Fruit fly (Drosophila melanogaster) whole organism, prepupa: ENCODE measurements around the gene CG8492.

Source experiments
- Blimp-1 ChIP-seq: fragments of 200-800 bp; sonication (Bioruptor generic); optimal IDR thresholded peaks from 3 replicates; lab custom pipeline; 2017; ENCODE audit warnings: missing biosample characterization, missing genetic modification characterization, mild to moderate bottlenecking, moderate library complexity, missing genetic modification reagents
- CG11762 ChIP-seq: fragments of 200-800 bp; sonication (Bioruptor generic); optimal IDR thresholded peaks from 3 replicates; lab custom pipeline; 2016; ENCODE audit warnings: missing biosample characterization, missing genetic modification characterization; ENCODE audit not compliant: insufficient read depth
- CG11902 ChIP-seq: fragments of 200-800 bp; sonication (Bioruptor generic); optimal IDR thresholded peaks from 3 replicates; lab custom pipeline; 2016; ENCODE audit warnings: missing biosample characterization, missing genetic modification characterization
- CG15336 ChIP-seq: fragments of 200-800 bp; sonication (Bioruptor generic); IDR thresholded peaks from 2 replicates; pipeline ENCODE4 v1.3.6; 2022; ENCODE audit warnings: missing biosample characterization, missing genetic modification characterization
- CG1621 ChIP-seq: fragments of 200-800 bp; sonication (Bioruptor generic); optimal IDR thresholded peaks from 3 replicates; lab custom pipeline; 2018; ENCODE audit warnings: missing biosample characterization, mild to moderate bottlenecking, missing genetic modification characterization
- CG31627 ChIP-seq: fragments of 200-800 bp; sonication (Bioruptor generic); optimal IDR thresholded peaks from 3 replicates; lab custom pipeline; 2016; ENCODE audit warnings: missing biosample characterization, missing genetic modification characterization
- CG6163 ChIP-seq: fragments of 200-800 bp; sonication (Bioruptor generic); IDR thresholded peaks from 3 replicates; pipeline ENCODE4 v1.3.6; 2022; ENCODE audit warnings: missing biosample characterization, missing genetic modification characterization
- CG6276 ChIP-seq: fragments of 200-800 bp; sonication (Bioruptor generic); optimal IDR thresholded peaks from 2 replicates; lab custom pipeline; 2017; ENCODE audit warnings: missing biosample characterization, mild to moderate bottlenecking, missing genetic modification characterization
- CG8119 ChIP-seq: fragments of 200-800 bp; sonication (Bioruptor generic); IDR thresholded peaks from 3 replicates; pipeline ENCODE4 v1.3.6; 2022; ENCODE audit warnings: missing biosample characterization, missing genetic modification characterization
- CG8319 ChIP-seq: fragments of 200-800 bp; sonication (Bioruptor generic); optimal IDR thresholded peaks from 3 replicates; lab custom pipeline; 2016; ENCODE audit warnings: missing biosample characterization, missing genetic modification characterization
- CG9139 ChIP-seq: fragments of 200-800 bp; sonication (Bioruptor generic); optimal IDR thresholded peaks from 3 replicates; lab custom pipeline; 2017; ENCODE audit warnings: missing biosample characterization, mild to moderate bottlenecking, missing genetic modification characterization
- Eip75B ChIP-seq: fragments of 200-800 bp; sonication (Bioruptor generic); optimal IDR thresholded peaks from 3 replicates; lab custom pipeline; 2016; ENCODE audit warnings: missing biosample characterization, missing genetic modification characterization
- Eip78C ChIP-seq: fragments of 200-800 bp; sonication (Bioruptor generic); peaks from one replicate; lab custom pipeline; 2016; ENCODE audit warnings: missing biosample characterization, missing genetic modification characterization
- Eip93F ChIP-seq: fragments of 200-800 bp; sonication (Bioruptor generic); optimal IDR thresholded peaks from 2 replicates; lab custom pipeline; 2016; ENCODE audit warnings: missing biosample characterization, mild to moderate bottlenecking, missing genetic modification characterization
- Hr4 ChIP-seq: fragments of 200-800 bp; sonication (Bioruptor generic); optimal IDR thresholded peaks from 3 replicates; lab custom pipeline; 2016; ENCODE audit warnings: missing biosample characterization, missing genetic modification characterization
- OdsH ChIP-seq: fragments of 200-800 bp; sonication (Bioruptor generic); optimal IDR thresholded peaks from 3 replicates; lab custom pipeline; 2016; ENCODE audit warnings: missing biosample characterization, missing genetic modification characterization
- Smox ChIP-seq: fragments of 200-800 bp; sonication (Bioruptor generic); optimal IDR thresholded peaks from 3 replicates; lab custom pipeline; 2016; ENCODE audit warnings: missing biosample characterization, missing genetic modification characterization
- Sox102F ChIP-seq: fragments of 200-800 bp; sonication (Bioruptor generic); optimal IDR thresholded peaks from 2 replicates; lab custom pipeline; 2016; ENCODE audit warnings: missing biosample characterization, mild to moderate bottlenecking, missing genetic modification characterization
- achi ChIP-seq: fragments of 200-800 bp; sonication (Bioruptor generic); optimal IDR thresholded peaks from 3 replicates; lab custom pipeline; 2016; ENCODE audit warnings: missing biosample characterization, missing genetic modification characterization
- acj6 ChIP-seq: fragments of 200-800 bp; sonication (Bioruptor generic); optimal IDR thresholded peaks from 3 replicates; lab custom pipeline; 2016; ENCODE audit warnings: missing biosample characterization, missing genetic modification characterization
- dac ChIP-seq: fragments of 200-800 bp; sonication (Bioruptor generic); optimal IDR thresholded peaks from 2 replicates; lab custom pipeline; 2017; ENCODE audit warnings: missing biosample characterization, mild to moderate bottlenecking, missing genetic modification characterization
- dsx ChIP-seq: fragments of 200-800 bp; optimal IDR thresholded peaks from 3 replicates; lab custom pipeline; 2019; ENCODE audit warnings: missing biosample characterization, mild to moderate bottlenecking, missing genetic modification characterization, moderate library complexity; ENCODE audit not compliant: poor library complexity, severe bottlenecking
- eg ChIP-seq: fragments of 200-800 bp; sonication (Bioruptor generic); IDR thresholded peaks from 3 replicates; pipeline ENCODE4 v1.3.6; 2022; ENCODE audit warnings: missing biosample characterization, missing genetic modification characterization
- esn ChIP-seq: fragments of 200-800 bp; sonication (Bioruptor generic); optimal IDR thresholded peaks from 2 replicates; lab custom pipeline; 2016; ENCODE audit warnings: missing biosample characterization, mild to moderate bottlenecking, missing genetic modification characterization, moderate library complexity
- fkh ChIP-seq: fragments of 200-800 bp; sonication (Bioruptor generic); optimal IDR thresholded peaks from 3 replicates; lab custom pipeline; 2017; ENCODE audit warnings: missing biosample characterization, mild to moderate bottlenecking, missing genetic modification characterization, moderate library complexity
- pdm3 ChIP-seq: fragments of 200-800 bp; sonication (Bioruptor generic); optimal IDR thresholded peaks from 3 replicates; lab custom pipeline; 2016; ENCODE audit warnings: missing biosample characterization, missing genetic modification characterization
- salr ChIP-seq, 2 experiments: fragments of 200-800 bp; sonication (Bioruptor generic); optimal IDR thresholded peaks; 3 replicates each; lab custom pipeline; 2016 to 2018; ENCODE audit warnings: missing biosample characterization in 2 of 2, missing genetic modification characterization in 2 of 2, mild to moderate bottlenecking in 1 of 2
- ss ChIP-seq, 2 experiments: fragments of 200-800 bp; sonication (Bioruptor generic); optimal IDR thresholded peaks; 2 replicates in 1 of 2; 3 replicates in 1 of 2; lab custom pipeline; 2017 to 2018; ENCODE audit warnings: mild to moderate bottlenecking in 2 of 2, missing biosample characterization in 2 of 2, missing genetic modification characterization in 2 of 2, moderate library complexity in 1 of 2
- vri ChIP-seq: fragments of 200-800 bp; sonication (Bioruptor generic); optimal IDR thresholded peaks from 3 replicates; lab custom pipeline; 2016; ENCODE audit warnings: missing biosample characterization, mild to moderate bottlenecking, missing genetic modification characterization

Gene CG8492

DNA sequence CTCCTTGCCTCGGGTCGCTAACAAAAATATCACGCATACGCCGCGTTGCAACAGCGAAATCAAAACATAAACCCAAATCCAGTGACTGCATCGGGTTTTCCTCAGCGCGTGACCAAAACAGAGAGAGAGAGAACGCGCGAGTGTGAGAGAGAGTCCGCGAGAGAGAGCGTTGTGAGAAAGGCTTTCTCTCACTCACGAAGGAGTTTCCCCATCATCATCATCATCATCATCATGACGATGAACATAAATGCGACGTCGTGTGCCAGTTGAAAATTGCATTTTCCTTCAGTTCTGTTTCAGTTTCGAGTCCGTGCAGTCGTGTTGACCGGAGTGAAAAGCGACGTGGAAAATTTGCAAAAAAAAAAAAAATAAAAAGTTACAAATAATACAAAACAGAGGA is 15.1 kb upstream of the CG8492 start, which contains the start of gene CG13685:
TSS of gene CG13685 (plus strand) at position 301 of the 400 bp plus-strand sequence.
- TF ChIP-seq Eip78C (GFP tag; lab: Kevin White, UChicago) (peak; percentile 25), Eip75B (GFP tag; lab: Kevin White, UChicago) (no peak)
- TF ChIP-seq, all 60 proteins: peak for 1

DNA sequence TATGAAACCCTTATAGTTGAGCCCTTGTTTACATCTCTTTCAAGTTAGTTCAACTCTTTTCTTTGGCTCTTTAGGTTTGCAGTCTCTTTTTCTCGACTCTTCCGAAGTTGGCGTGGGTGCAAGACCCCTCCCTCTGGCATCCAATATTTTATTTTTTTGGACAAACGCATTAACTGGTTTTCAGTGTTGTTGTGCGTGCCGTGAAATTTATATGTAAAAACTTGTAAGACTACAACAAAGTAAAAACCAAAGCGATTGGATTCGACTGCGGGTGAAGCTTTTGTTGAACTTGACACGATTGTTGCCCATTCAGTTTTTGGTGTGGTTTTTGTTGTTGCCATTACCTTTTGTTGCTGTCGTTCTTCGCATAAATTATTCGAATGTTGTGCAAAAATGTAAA is 11.8 kb upstream of the CG8492 start:
- TF ChIP-seq CG11902 (GFP tag; lab: Kevin White, UChicago) (no peak), CG31627 (GFP tag; lab: Kevin White, UChicago) (no peak), dsx (GFP tag; lab: Kevin White, UChicago) (peak; percentile 92), Smox (GFP tag; lab: Kevin White, UChicago) (no peak), OdsH (no peak)

- no peak for TF ChIP-seq dac (GFP tag; lab: Kevin White, UChicago)
- TF ChIP-seq ss (GFP tag; optimal IDR thresholded peaks at IDR 0.05; lab: Kevin White, UChicago): no peak
- no peak for TF ChIP-seq Blimp-1 (GFP tag; lab: Kevin White, UChicago)
- TF ChIP-seq Eip93F: no peak
- no peak for TF ChIP-seq CG11762 (GFP tag; lab: Kevin White, UChicago)
- no peak for TF ChIP-seq acj6 (GFP tag; lab: Kevin White, UChicago)
- no peak for TF ChIP-seq CG6163 (GFP tag; lab: Robert Waterston, UW)
- TF ChIP-seq fkh (GFP tag; lab: Kevin White, UChicago): no peak
These were observed 10.9 kb upstream of the CG8492 start, which contains the start of gene Snmp2 for dm6 chr3L:7742941-7743340. Gene Snmp2 (minus strand): TSS chr3L:7743041.

DNA sequence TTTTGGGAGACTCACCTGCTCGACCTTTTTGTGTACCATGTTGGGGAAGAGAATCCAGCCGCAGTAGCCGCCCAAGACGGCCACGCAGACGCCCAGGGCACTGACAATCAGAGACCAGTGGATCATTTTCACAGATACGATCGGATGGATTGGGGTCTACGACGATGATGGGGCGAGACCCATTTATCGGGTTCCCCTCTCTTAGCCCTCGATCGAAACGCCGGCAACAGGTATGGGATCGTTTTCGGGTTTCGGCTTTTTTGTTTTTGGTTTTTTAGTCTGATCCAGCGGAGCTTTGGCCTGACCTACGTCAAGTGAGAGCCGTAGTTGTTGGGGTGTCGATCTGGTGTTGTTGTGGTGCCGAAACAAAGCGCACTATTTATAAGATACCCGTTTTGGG is 10.0 kb upstream of the CG8492 start:
- TF ChIP-seq Eip78C (GFP tag; lab: Kevin White, UChicago) (peak; percentile 48), CG9139 (GFP tag; lab: Kevin White, UChicago) (no peak)
- TF ChIP-seq, all 60 proteins: peak for 1

DNA sequence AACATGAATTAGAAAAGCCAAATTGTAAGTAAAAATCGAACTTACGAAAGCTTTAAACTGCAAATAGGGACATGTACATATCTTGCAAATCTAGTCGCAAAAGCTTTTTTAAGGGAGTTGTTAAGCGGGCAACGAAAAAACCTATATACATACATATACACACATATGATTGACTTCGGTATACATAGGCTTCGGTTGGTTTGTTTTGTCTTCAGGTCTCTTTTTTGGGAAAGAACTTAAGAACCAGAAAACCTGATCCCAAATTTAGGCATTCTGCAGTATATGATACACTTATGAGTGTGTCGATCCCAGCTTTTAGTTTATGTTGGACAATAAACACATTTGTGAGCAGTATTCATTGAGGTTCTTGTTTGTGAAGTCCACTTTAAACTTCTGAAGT is 5.3 kb downstream of the CG8492 start:
- no peak for TF ChIP-seq ss (GFP tag; optimal IDR thresholded peaks at IDR 0.05; lab: Kevin White, UChicago)
- TF ChIP-seq Eip78C (GFP tag; lab: Kevin White, UChicago): no peak
- no peak for TF ChIP-seq pdm3
- no peak for TF ChIP-seq achi (GFP tag; lab: Kevin White, UChicago)
- TF ChIP-seq vri: no peak
- TF ChIP-seq eg: no peak

- TF ChIP-seq Sox102F (no peak), Hr4 (GFP tag; lab: Kevin White, UChicago) (no peak), CG8319 (GFP tag; lab: Kevin White, UChicago) (no peak), CG31627 (GFP tag; lab: Kevin White, UChicago) (no peak), esn (GFP tag; lab: Kevin White, UChicago) (peak; percentile 13), OdsH (no peak), salr (GFP tag; optimal IDR thresholded peaks at IDR 0.05; lab: Kevin White, UChicago) (no peak), Blimp-1 (GFP tag; lab: Kevin White, UChicago) (no peak), CG1621 (peak; percentile 4)
These were observed 5.7 kb downstream of the CG8492 start, which contains the start of gene CG7457 for dm6 chr3L:7726285-7726684. Gene CG7457 (minus strand): TSS chr3L:7726473.

DNA sequence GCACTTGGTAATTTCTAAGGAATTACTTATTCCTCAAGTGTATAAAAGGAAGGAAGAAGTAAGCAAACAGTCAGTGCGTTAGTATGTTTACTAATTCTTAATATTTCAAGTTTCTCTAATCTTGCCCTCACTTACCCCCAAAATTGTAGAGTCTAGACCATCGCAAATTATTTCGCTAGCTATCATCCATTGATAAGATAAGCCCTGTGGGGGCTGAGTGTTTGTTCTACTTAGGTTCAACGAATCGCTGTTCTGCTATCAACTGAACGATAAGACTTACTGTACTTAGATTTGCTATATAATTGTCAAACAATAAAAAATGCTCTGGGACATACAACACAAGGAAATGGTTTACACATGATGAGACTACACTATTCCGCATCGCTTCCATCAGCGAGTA is 10.5 kb downstream of the CG8492 start:
- peak; percentile 72 for TF ChIP-seq Eip93F
- TF ChIP-seq CG1621: no peak

DNA sequence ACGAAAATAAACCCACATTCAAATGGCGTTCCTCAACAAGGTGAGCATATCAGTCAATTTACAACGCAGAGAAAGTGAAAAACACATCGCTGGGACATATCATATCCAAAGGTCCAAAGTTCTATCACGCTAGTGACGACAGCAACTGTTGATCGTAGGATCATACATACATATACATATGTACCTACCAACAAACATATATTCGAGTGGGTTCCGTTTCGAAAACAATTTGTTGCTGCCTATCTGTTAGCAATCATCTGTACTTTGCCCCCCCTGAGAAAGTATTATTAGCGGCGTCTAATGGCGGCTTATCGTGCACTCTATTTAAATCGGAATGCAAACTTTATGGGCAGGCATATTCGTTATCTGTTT is 12.6 kb downstream of the CG8492 start:
- TF ChIP-seq CG9139 (GFP tag; lab: Kevin White, UChicago) (peak; percentile 38), Eip93F (no peak), ss (GFP tag; optimal IDR thresholded peaks at IDR 0.05; lab: Kevin White, UChicago) (peak; percentile 3 to 60), CG8119 (GFP tag; lab: Robert Waterston, UW) (no peak), CG15336 (GFP tag; lab: Robert Waterston, UW) (0 out of 2 replicates have a peak, but pooled peaks have one; percentile 5), Smox (GFP tag; lab: Kevin White, UChicago) (no peak), CG6276 (GFP tag; lab: Kevin White, UChicago) (peak; percentile 10)
